Worm (Caenorhabditis elegans) whole organism, mixed stage, embryonic: ENCODE measurements around the gene let-716.

Experiments used
- lin-13 ChIP-seq: fragments of 150-350 bp; optimal IDR thresholded peaks from 2 replicates; lab custom pipeline; 2014; ENCODE audit warnings: missing biosample characterization, missing genetic modification characterization
- mab-5 ChIP-seq: fragments of 150-350 bp; optimal IDR thresholded peaks from 2 replicates; lab custom pipeline; 2014; ENCODE audit warnings: missing biosample characterization, missing genetic modification characterization
- mls-2 ChIP-seq: sonication (generic microtip); optimal IDR thresholded peaks from 2 replicates; lab custom pipeline; 2016; ENCODE audit warnings: mild to moderate bottlenecking, missing genetic modification characterization, moderate library complexity, missing compliant biosample characterization
- nhr-12 ChIP-seq: fragments of 150-350 bp; optimal IDR thresholded peaks from 2 replicates; lab custom pipeline; 2014; ENCODE audit warnings: missing biosample characterization, missing genetic modification characterization
- nhr-237 ChIP-seq: fragments of 150-350 bp; optimal IDR thresholded peaks from 2 replicates; lab custom pipeline; 2014; ENCODE audit warnings: missing biosample characterization, missing genetic modification characterization
- nhr-28 ChIP-seq: fragments of 150-350 bp; optimal IDR thresholded peaks from 2 replicates; lab custom pipeline; 2014; ENCODE audit warnings: missing biosample characterization, missing genetic modification characterization
- unc-39 ChIP-seq: fragments of 150-350 bp; optimal IDR thresholded peaks from 2 replicates; lab custom pipeline; 2014; ENCODE audit warnings: missing biosample characterization, missing genetic modification characterization
- ztf-11 ChIP-seq: fragments of 150-350 bp; optimal IDR thresholded peaks from 2 replicates; lab custom pipeline; 2014; ENCODE audit warnings: missing biosample characterization, missing genetic modification characterization

- TF ChIP-seq nhr-12 (tag; lab: Kevin White, UChicago) (no peak), mls-2 (tag; lab: Kevin White, UChicago) (no peak), ztf-11 (no peak), unc-39 (tag; lab: Kevin White, UChicago) (no peak), lin-13 (tag; lab: Kevin White, UChicago) (no peak), nhr-237 (tag; lab: Kevin White, UChicago) (no peak), nhr-28 (tag; lab: Kevin White, UChicago) (no peak), mab-5 (tag; lab: Kevin White, UChicago) (no peak)
These were observed 13.0 kb downstream of the let-716 start for ce11 chrIII:6396381-6396780.
